Fruit fly (Drosophila melanogaster) whole organism, embryonic: ENCODE results near the gene Prosalpha6T.
A peak's percentile ranks its signal among the peaks of the same experiment; 100 is the strongest.

Source experiments
- Abd-B ChIP-seq: fragments of 200-800 bp; sonication (Bioruptor generic); optimal IDR thresholded peaks from 2 replicates; lab custom pipeline; 2018; ENCODE audit warnings: missing biosample characterization, mild to moderate bottlenecking, missing genetic modification characterization, moderate library complexity
- Atf3 ChIP-seq: fragments of 200-800 bp; sonication (Bioruptor generic); optimal IDR thresholded peaks from 3 replicates; lab custom pipeline; 2016; ENCODE audit warnings: missing biosample characterization, missing genetic modification characterization
- B-H2 ChIP-seq: fragments of 200-800 bp; sonication (Bioruptor generic); optimal IDR thresholded peaks from 2 replicates; lab custom pipeline; 2018; ENCODE audit warnings: missing biosample characterization, mild to moderate bottlenecking, missing genetic modification characterization
- BEAF-32 ChIP-seq: fragments of 200-800 bp; sonication (Bioruptor generic); optimal IDR thresholded peaks from 3 replicates; lab custom pipeline; 2017; ENCODE audit warnings: missing biosample characterization, missing genetic modification characterization, mild to moderate bottlenecking, moderate library complexity, missing genetic modification reagents
- Bteb2 ChIP-seq: fragments of 200-800 bp; sonication (Bioruptor generic); optimal IDR thresholded peaks from 2 replicates; lab custom pipeline; 2016; ENCODE audit warnings: missing biosample characterization, missing genetic modification characterization
- CG10147 ChIP-seq: fragments of 200-800 bp; sonication (Bioruptor generic); optimal IDR thresholded peaks from 2 replicates; lab custom pipeline; 2019; ENCODE audit warnings: missing biosample characterization, mild to moderate bottlenecking, missing genetic modification characterization, moderate library complexity
- CG1024 ChIP-seq: fragments of 200-800 bp; sonication (Bioruptor generic); IDR thresholded peaks from 2 replicates; pipeline ENCODE4 v1.3.6; 2022; ENCODE audit warnings: missing biosample characterization, missing genetic modification characterization
- CG10267 ChIP-seq: fragments of 200-800 bp; sonication (Bioruptor generic); optimal IDR thresholded peaks from 2 replicates; lab custom pipeline; 2018; ENCODE audit warnings: missing biosample characterization, mild to moderate bottlenecking, missing genetic modification characterization, moderate library complexity
- CG11560 ChIP-seq: fragments of 200-800 bp; sonication (Bioruptor generic); IDR thresholded peaks from 3 replicates; pipeline ENCODE4 v1.3.6; 2022; ENCODE audit warnings: missing biosample characterization, missing genetic modification characterization
- CG14050 ChIP-seq: fragments of 200-800 bp; sonication (Bioruptor generic); IDR thresholded peaks from 3 replicates; pipeline ENCODE4 v1.3.6; 2022; ENCODE audit warnings: missing biosample characterization, missing genetic modification characterization
- CG17361 ChIP-seq: fragments of 200-800 bp; sonication (Bioruptor generic); IDR thresholded peaks from 3 replicates; pipeline ENCODE4 v1.3.6; 2022; ENCODE audit warnings: missing biosample characterization, missing genetic modification characterization
- CG17912 ChIP-seq: fragments of 200-800 bp; sonication (Bioruptor generic); optimal IDR thresholded peaks from 2 replicates; lab custom pipeline; 2018; ENCODE audit warnings: missing biosample characterization, mild to moderate bottlenecking, missing genetic modification characterization
- CG2120 ChIP-seq: fragments of 200-800 bp; sonication (Bioruptor generic); optimal IDR thresholded peaks from 3 replicates; lab custom pipeline; 2016; ENCODE audit warnings: missing biosample characterization, missing genetic modification characterization
- CG31388 ChIP-seq: fragments of 200-800 bp; sonication (Bioruptor generic); optimal IDR thresholded peaks from 2 replicates; lab custom pipeline; 2016; ENCODE audit warnings: missing biosample characterization, missing genetic modification characterization
- CG31441 ChIP-seq: fragments of 200-800 bp; sonication (Bioruptor generic); IDR thresholded peaks from 2 replicates; pipeline ENCODE4 v1.3.6; 2022; ENCODE audit warnings: missing biosample characterization, missing genetic modification characterization
- CG32772 ChIP-seq: fragments of 200-800 bp; sonication (Bioruptor generic); IDR thresholded peaks from 2 replicates; pipeline ENCODE4 v1.3.6; 2022; ENCODE audit warnings: missing biosample characterization, missing genetic modification characterization
- CG3407 ChIP-seq: fragments of 200-800 bp; sonication (Bioruptor generic); optimal IDR thresholded peaks from 2 replicates; lab custom pipeline; 2018; ENCODE audit warnings: missing biosample characterization, mild to moderate bottlenecking, missing genetic modification characterization
- CG43689 ChIP-seq: fragments of 200-800 bp; sonication (Bioruptor generic); IDR thresholded peaks from 2 replicates; pipeline ENCODE4 v1.3.6; 2022; ENCODE audit warnings: missing biosample characterization, missing genetic modification characterization
- CG6175 ChIP-seq: fragments of 200-800 bp; sonication (Bioruptor generic); IDR thresholded peaks from 3 replicates; pipeline ENCODE4 v1.3.6; 2022; ENCODE audit warnings: missing biosample characterization, missing genetic modification characterization
- CG6854 ChIP-seq: fragments of 200-800 bp; sonication (Bioruptor generic); optimal IDR thresholded peaks from 3 replicates; lab custom pipeline; 2017; ENCODE audit warnings: missing biosample characterization, mild to moderate bottlenecking, missing genetic modification characterization
- CG8281 ChIP-seq: fragments of 200-800 bp; sonication (Bioruptor generic); optimal IDR thresholded peaks from 2 replicates; lab custom pipeline; 2018; ENCODE audit warnings: missing biosample characterization, mild to moderate bottlenecking, missing genetic modification characterization, moderate library complexity
- CG9437 ChIP-seq: fragments of 200-800 bp; sonication (Bioruptor generic); optimal IDR thresholded peaks from 2 replicates; lab custom pipeline; 2018; ENCODE audit warnings: missing biosample characterization, mild to moderate bottlenecking, missing genetic modification characterization
- Dip2 ChIP-seq: fragments of 200-800 bp; sonication (Bioruptor generic); IDR thresholded peaks from 2 replicates; pipeline ENCODE4 v1.3.6; 2022; ENCODE audit warnings: missing biosample characterization, missing genetic modification characterization
- Dll ChIP-seq: fragments of 200-800 bp; sonication (Bioruptor generic); IDR thresholded peaks from 4 replicates; pipeline ENCODE4 v1.3.6; 2022; ENCODE audit warnings: missing biosample characterization, missing genetic modification characterization; ENCODE audit not compliant: partially characterized antibody
- ERR ChIP-seq: fragments of 200-800 bp; sonication (Bioruptor generic); optimal IDR thresholded peaks from 2 replicates; lab custom pipeline; 2016; ENCODE audit warnings: missing biosample characterization, missing genetic modification characterization
- HmgD ChIP-seq: fragments of 200-800 bp; sonication (Bioruptor generic); optimal IDR thresholded peaks from 3 replicates; lab custom pipeline; 2016; ENCODE audit warnings: missing biosample characterization, missing genetic modification characterization
- Mrtf ChIP-seq: fragments of 200-800 bp; sonication (Bioruptor generic); IDR thresholded peaks from 3 replicates; pipeline ENCODE4 v1.3.6; 2022; ENCODE audit warnings: missing biosample characterization, missing genetic modification characterization
- NC2β ChIP-seq: fragments of 200-800 bp; sonication (Bioruptor generic); optimal IDR thresholded peaks from 2 replicates; lab custom pipeline; 2016; ENCODE audit warnings: missing biosample characterization, missing genetic modification characterization
- NK7.1 ChIP-seq: fragments of 200-800 bp; sonication (Bioruptor generic); optimal IDR thresholded peaks from 3 replicates; lab custom pipeline; 2016; ENCODE audit warnings: missing biosample characterization, missing genetic modification characterization
- Oli ChIP-seq: fragments of 200-800 bp; sonication (Bioruptor generic); optimal IDR thresholded peaks from 2 replicates; lab custom pipeline; 2018; ENCODE audit warnings: missing biosample characterization, mild to moderate bottlenecking, missing genetic modification characterization, moderate library complexity
- Sry-δ ChIP-seq: fragments of 200-800 bp; sonication (Bioruptor generic); optimal IDR thresholded peaks from 2 replicates; lab custom pipeline; 2016; ENCODE audit warnings: missing biosample characterization, missing genetic modification characterization
- Ssrp ChIP-seq: fragments of 200-800 bp; sonication (Bioruptor generic); optimal IDR thresholded peaks from 2 replicates; lab custom pipeline; 2018; ENCODE audit warnings: missing biosample characterization, mild to moderate bottlenecking, missing genetic modification characterization, moderate library complexity
- Tbp ChIP-seq: fragments of >200 bp; optimal IDR thresholded peaks from 2 replicates; lab custom pipeline; 2018; ENCODE audit warnings: missing biosample characterization, missing genetic modification characterization
- Usf ChIP-seq: fragments of 200-800 bp; sonication (Bioruptor generic); optimal IDR thresholded peaks from 2 replicates; lab custom pipeline; 2017; ENCODE audit warnings: missing genotype, missing biosample characterization, missing genetic modification characterization
- abd-A ChIP-seq: fragments of 200-800 bp; sonication (Bioruptor generic); optimal IDR thresholded peaks from 3 replicates; lab custom pipeline; 2019; ENCODE audit warnings: missing biosample characterization, mild to moderate bottlenecking, missing genetic modification characterization, moderate library complexity
- az2 ChIP-seq: fragments of 200-800 bp; sonication (Bioruptor generic); optimal IDR thresholded peaks from 3 replicates; lab custom pipeline; 2016; ENCODE audit warnings: missing biosample characterization, missing genetic modification characterization
- cad ChIP-seq: fragments of >200 bp; optimal IDR thresholded peaks from 2 replicates; lab custom pipeline; 2017; ENCODE audit warnings: missing biosample characterization, missing genetic modification characterization
- caup ChIP-seq: fragments of 200-800 bp; sonication (Bioruptor generic); optimal IDR thresholded peaks from 3 replicates; lab custom pipeline; 2017; ENCODE audit warnings: missing biosample characterization, mild to moderate bottlenecking, missing genetic modification characterization, moderate library complexity; ENCODE audit not compliant: severe bottlenecking
- crc ChIP-seq: fragments of 200-800 bp; sonication (Bioruptor generic); optimal IDR thresholded peaks from 2 replicates; lab custom pipeline; 2016; ENCODE audit warnings: missing biosample characterization, missing genetic modification characterization
- croc ChIP-seq: fragments of 200-800 bp; sonication (Bioruptor generic); conservative IDR thresholded peaks from 3 replicates; pipeline ENCODE4 v1.3.6; 2022; ENCODE audit warnings: missing biosample characterization, missing genetic modification characterization
- da ChIP-seq: fragments of 200-800 bp; sonication (Bioruptor generic); optimal IDR thresholded peaks from 2 replicates; lab custom pipeline; 2016; ENCODE audit warnings: missing biosample characterization, missing genetic modification characterization
- danr ChIP-seq: fragments of 200-800 bp; sonication (Bioruptor generic); IDR thresholded peaks from 2 replicates; pipeline ENCODE4 v1.3.6; 2022; ENCODE audit warnings: missing biosample characterization, missing genetic modification characterization
- grau ChIP-seq: fragments of 200-800 bp; optimal IDR thresholded peaks from 3 replicates; lab custom pipeline; 2019; ENCODE audit warnings: missing biosample characterization, mild to moderate bottlenecking, missing genetic modification characterization, moderate library complexity
- h ChIP-seq: fragments of >200 bp; optimal IDR thresholded peaks from 2 replicates; lab custom pipeline; 2017
- nau ChIP-seq: fragments of 200-800 bp; sonication (Bioruptor generic); optimal IDR thresholded peaks from 3 replicates; lab custom pipeline; 2017; ENCODE audit warnings: missing biosample characterization, mild to moderate bottlenecking, missing genetic modification characterization, missing genetic modification reagents
- nom ChIP-seq: fragments of 200-800 bp; sonication (Bioruptor generic); optimal IDR thresholded peaks from 2 replicates; lab custom pipeline; 2017; ENCODE audit warnings: missing biosample characterization, missing genetic modification characterization, mild to moderate bottlenecking, moderate library complexity, missing genetic modification reagents
- oc ChIP-seq: fragments of 200-800 bp; sonication (Bioruptor generic); optimal IDR thresholded peaks from 2 replicates; lab custom pipeline; 2018; ENCODE audit warnings: missing biosample characterization, mild to moderate bottlenecking, missing genetic modification characterization, moderate library complexity
- otp ChIP-seq: fragments of 200-800 bp; sonication (Bioruptor generic); IDR thresholded peaks from 3 replicates; pipeline ENCODE4, ENCODE4 v1.3.6; 2022; ENCODE audit warnings: missing biosample characterization, missing genetic modification characterization
- repo ChIP-seq: fragments of 200-800 bp; sonication (Bioruptor generic); optimal IDR thresholded peaks from 2 replicates; lab custom pipeline; 2016; ENCODE audit warnings: missing biosample characterization, missing genetic modification characterization
- rib ChIP-seq: fragments of 200-800 bp; sonication (Bioruptor generic); IDR thresholded peaks from 2 replicates; pipeline ENCODE4 v1.3.6; 2022; ENCODE audit warnings: missing biosample characterization, missing genetic modification characterization
- trem ChIP-seq: fragments of 200-800 bp; optimal IDR thresholded peaks from 3 replicates; lab custom pipeline; 2019; ENCODE audit warnings: missing biosample characterization, mild to moderate bottlenecking, missing genetic modification characterization, moderate library complexity
- tx ChIP-seq: fragments of 200-800 bp; sonication (Bioruptor generic); optimal IDR thresholded peaks from 2 replicates; lab custom pipeline; 2016; ENCODE audit warnings: missing biosample characterization, missing genetic modification characterization
- usp ChIP-seq: fragments of >200 bp; optimal IDR thresholded peaks from 2 replicates; lab custom pipeline; 2017; ENCODE audit warnings: missing biosample characterization, missing genetic modification characterization

The Prosalpha6T gene

DNA sequence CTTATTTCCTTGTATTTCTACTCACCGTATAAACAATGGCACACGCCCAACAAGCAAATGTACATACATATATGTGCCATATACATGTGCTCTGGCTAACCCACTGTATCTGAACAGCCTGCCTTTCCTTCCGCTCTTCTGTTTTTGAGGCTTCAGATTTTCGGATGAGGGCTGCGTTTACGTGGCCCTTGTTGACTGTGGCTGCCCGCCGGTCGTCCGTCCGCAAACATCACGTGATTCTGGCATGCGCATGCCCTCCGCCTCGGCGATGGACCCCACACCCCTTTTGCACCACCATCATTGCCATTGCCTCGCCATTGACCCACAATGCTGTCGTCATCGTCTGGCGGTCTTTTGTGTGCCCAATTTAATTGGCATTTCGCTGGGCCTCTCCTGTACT lies 26.6 kb upstream of the Prosalpha6T start (continued):
- no peak for TF ChIP-seq oc (tag; lab: Kevin White, UChicago)
- no peak for TF ChIP-seq BEAF-32 (GFP tag; lab: Kevin White, UChicago)
- TF ChIP-seq croc (GFP tag; lab: Robert Waterston, UW): no peak
- no peak for TF ChIP-seq grau (tag; lab: Kevin White, UChicago)
- TF ChIP-seq CG6854 (GFP tag; lab: Kevin White, UChicago): peak; percentile 63
- no peak for TF ChIP-seq CG17361 (GFP tag; lab: Robert Waterston, UW)
- peak; percentile 3 for TF ChIP-seq CG10147 (GFP tag; lab: Kevin White, UChicago)
- no peak for TF ChIP-seq Ssrp (tag; lab: Kevin White, UChicago)
- TF ChIP-seq nom (GFP tag; lab: Kevin White, UChicago): peak; percentile 53
- no peak for TF ChIP-seq CG31388
- TF ChIP-seq NC2β (GFP tag; lab: Kevin White, UChicago): no peak
- no peak for TF ChIP-seq cad
- peak; percentile 64 for TF ChIP-seq abd-A (tag; lab: Kevin White, UChicago)
- TF ChIP-seq CG1024 (GFP tag; lab: Robert Waterston, UW): no peak
- TF ChIP-seq CG9437 (GFP tag; lab: Kevin White, UChicago): no peak
- TF ChIP-seq CG3407 (GFP tag; lab: Kevin White, UChicago): peak; percentile 7
- TF ChIP-seq CG2120 (GFP tag; lab: Kevin White, UChicago): peak; percentile 5
- TF ChIP-seq CG6175 (GFP tag; lab: Robert Waterston, UW): no peak
- TF ChIP-seq ERR (GFP tag; lab: Kevin White, UChicago): peak; percentile 23
- TF ChIP-seq Usf (GFP tag; lab: Kevin White, UChicago): peak; percentile 18
- TF ChIP-seq trem (tag; lab: Kevin White, UChicago): no peak
- TF ChIP-seq Oli (tag; lab: Kevin White, UChicago): no peak
- no peak for TF ChIP-seq Sry-δ (GFP tag; lab: Kevin White, UChicago)
- TF ChIP-seq NK7.1: no peak
- TF ChIP-seq CG11560 (tag; lab: Robert Waterston, UW): no peak
- TF ChIP-seq CG17912 (GFP tag; lab: Kevin White, UChicago): peak; percentile 41
- no peak for TF ChIP-seq az2
- no peak for TF ChIP-seq CG43689 (GFP tag; lab: Robert Waterston, UW)
- TF ChIP-seq caup: peak; percentile 39
- TF ChIP-seq rib (GFP tag; lab: Robert Waterston, UW): 0 out of 2 replicates have a peak, but pooled peaks have one; percentile 20
- no peak for TF ChIP-seq Dll (GFP tag; lab: Robert Waterston, UW)
- TF ChIP-seq repo (GFP tag; lab: Kevin White, UChicago): no peak
- no peak for TF ChIP-seq Tbp (GFP tag; lab: Kevin White, UChicago)
- TF ChIP-seq h: no peak
- TF ChIP-seq otp: peak; percentile 60; the same call in 1 of the 3 replicates
- TF ChIP-seq tx (GFP tag; lab: Kevin White, UChicago): no peak
- no peak for TF ChIP-seq Abd-B (GFP tag; lab: Kevin White, UChicago)
- TF ChIP-seq B-H2 (GFP tag; lab: Kevin White, UChicago): peak; percentile 43
- no peak for TF ChIP-seq CG32772
- TF ChIP-seq CG14050: no peak
- TF ChIP-seq CG10267: no peak
- no peak for TF ChIP-seq Mrtf (GFP tag; lab: Robert Waterston, UW)
- TF ChIP-seq Bteb2: no peak
- no peak for TF ChIP-seq Dip2 (GFP tag; lab: Robert Waterston, UW)
- no peak for TF ChIP-seq danr
- no peak for TF ChIP-seq CG31441
- TF ChIP-seq CG8281 (tag; lab: Kevin White, UChicago): no peak
- peak; percentile 44 for TF ChIP-seq Atf3 (GFP tag; lab: Kevin White, UChicago)
- TF ChIP-seq HmgD (GFP tag; lab: Kevin White, UChicago): no peak
- no peak for TF ChIP-seq da (GFP tag; lab: Kevin White, UChicago)
- TF ChIP-seq crc: no peak
- no peak for TF ChIP-seq nau (GFP tag; lab: Kevin White, UChicago)
- TF ChIP-seq usp: no peak
